Fruit fly (Drosophila melanogaster) whole organism, pupa: ENCODE measurements around the gene CG32152.
A peak's percentile ranks its signal among the peaks of the same experiment; 100 is the strongest.

Experiments used
- CG10348 ChIP-seq: fragments of 200-800 bp; sonication (Bioruptor generic); IDR thresholded peaks from 2 replicates; pipeline ENCODE4 v1.3.6; 2022; ENCODE audit warnings: missing biosample characterization, missing genetic modification characterization
- CG12605 ChIP-seq: fragments of 200-800 bp; sonication (Bioruptor generic); IDR thresholded peaks from 2 replicates; pipeline ENCODE4 v1.3.6; 2022; ENCODE audit warnings: missing biosample characterization, missing genetic modification characterization
- CG13204 ChIP-seq: fragments of 200-800 bp; sonication (Bioruptor generic); optimal IDR thresholded peaks from 2 replicates; lab custom pipeline; 2018; ENCODE audit warnings: missing biosample characterization, mild to moderate bottlenecking, missing genetic modification characterization, moderate library complexity
- CG14655 ChIP-seq: fragments of 200-800 bp; sonication (Bioruptor generic); optimal IDR thresholded peaks from 3 replicates; lab custom pipeline; 2017; ENCODE audit warnings: mild to moderate bottlenecking, missing biosample characterization, missing genetic modification reagents, missing genetic modification characterization
- CG15710 ChIP-seq: fragments of 200-800 bp; sonication (Bioruptor generic); optimal IDR thresholded peaks from 2 replicates; lab custom pipeline; 2018; ENCODE audit warnings: missing biosample characterization, mild to moderate bottlenecking, missing genetic modification characterization, moderate library complexity
- CG17806 ChIP-seq: fragments of 200-800 bp; sonication (Bioruptor generic); optimal IDR thresholded peaks from 2 replicates; lab custom pipeline; 2018; ENCODE audit warnings: missing biosample characterization, mild to moderate bottlenecking, missing genetic modification characterization, moderate library complexity
- CG32121 ChIP-seq: fragments of 200-800 bp; sonication (Bioruptor generic); IDR thresholded peaks from 2 replicates; pipeline ENCODE4 v1.3.6; 2022; ENCODE audit warnings: missing biosample characterization, missing genetic modification characterization
- CG34367 ChIP-seq: fragments of 200-800 bp; sonication (Bioruptor generic); optimal IDR thresholded peaks from 2 replicates; lab custom pipeline; 2018; ENCODE audit warnings: missing biosample characterization, mild to moderate bottlenecking, missing genetic modification characterization
- CG4496 ChIP-seq: fragments of 200-800 bp; sonication (Bioruptor generic); IDR thresholded peaks from 3 replicates; pipeline ENCODE4 v1.3.6; 2022; ENCODE audit warnings: missing biosample characterization, missing genetic modification characterization
- CG8159 ChIP-seq: fragments of 200-800 bp; sonication (Bioruptor generic); optimal IDR thresholded peaks from 3 replicates; lab custom pipeline; 2018; ENCODE audit warnings: missing biosample characterization, mild to moderate bottlenecking, missing genetic modification characterization, moderate library complexity
- CG8301 ChIP-seq: fragments of 200-800 bp; sonication (Bioruptor generic); optimal IDR thresholded peaks from 2 replicates; lab custom pipeline; 2018; ENCODE audit warnings: missing biosample characterization, mild to moderate bottlenecking, missing genetic modification characterization
- CG9948 ChIP-seq: fragments of 200-800 bp; sonication (Bioruptor generic); optimal IDR thresholded peaks from 2 replicates; lab custom pipeline; 2018; ENCODE audit warnings: missing biosample characterization, mild to moderate bottlenecking, missing genetic modification characterization, moderate library complexity
- D1 ChIP-seq: fragments of 200-800 bp; sonication (Bioruptor generic); optimal IDR thresholded peaks from 2 replicates; lab custom pipeline; 2018; ENCODE audit warnings: missing biosample characterization, mild to moderate bottlenecking, missing genetic modification characterization, moderate library complexity
- EcR ChIP-seq: fragments of 200-800 bp; sonication (Bioruptor generic); optimal IDR thresholded peaks from 3 replicates; lab custom pipeline; 2019; ENCODE audit warnings: missing biosample characterization, missing genetic modification characterization, mild to moderate bottlenecking, moderate library complexity, missing genetic modification reagents
- Ets98B ChIP-seq: fragments of 200-800 bp; sonication (Bioruptor generic); IDR thresholded peaks from 2 replicates; pipeline ENCODE4 v1.3.6; 2022; ENCODE audit warnings: missing biosample characterization, missing genetic modification characterization
- Pif1A ChIP-seq: fragments of 200-800 bp; sonication (Bioruptor generic); optimal IDR thresholded peaks from 3 replicates; lab custom pipeline; 2016; ENCODE audit warnings: missing biosample characterization, missing genetic modification characterization
- Pif1B ChIP-seq: fragments of 200-800 bp; sonication (Bioruptor generic); optimal IDR thresholded peaks from 3 replicates; lab custom pipeline; 2016; ENCODE audit warnings: missing biosample characterization, missing genetic modification characterization
- Snoo ChIP-seq: fragments of 200-800 bp; sonication (Bioruptor generic); optimal IDR thresholded peaks from 3 replicates; lab custom pipeline; 2017; ENCODE audit warnings: missing biosample characterization, mild to moderate bottlenecking, missing genetic modification characterization, inconsistent platforms
- fd96Ca ChIP-seq: fragments of 200-800 bp; sonication (Bioruptor generic); IDR thresholded peaks from 3 replicates; pipeline ENCODE4 v1.3.6; 2022; ENCODE audit warnings: missing biosample characterization, missing genetic modification characterization
- gl ChIP-seq: fragments of 200-800 bp; sonication (Bioruptor generic); optimal IDR thresholded peaks from 2 replicates; lab custom pipeline; 2018; ENCODE audit warnings: missing biosample characterization, mild to moderate bottlenecking, missing genetic modification characterization
- rn ChIP-seq: fragments of 200-800 bp; sonication (Bioruptor generic); IDR thresholded peaks from 2 replicates; pipeline ENCODE4 v1.3.6; 2022; ENCODE audit warnings: missing biosample characterization, missing genetic modification characterization

The CG32152 gene

dm6 chr3L:16158322-16158721, 14.5 kb upstream of the CG32152 start:
- TF ChIP-seq rn (GFP tag; lab: Robert Waterston, UW) (no peak), CG34367 (tag; lab: Kevin White, UChicago) (no peak), CG32121 (GFP tag; lab: Robert Waterston, UW) (no peak; the same call in 1 of the 2 replicates), CG8159 (tag; lab: Kevin White, UChicago) (no peak), EcR (GFP tag; lab: Kevin White, UChicago) (peak; percentile 71), Ets98B (GFP tag; lab: Robert Waterston, UW) (peak; percentile 29; the same call in 1 of the 2 replicates), CG13204 (GFP tag; lab: Kevin White, UChicago) (no peak), Snoo (tag; lab: Kevin White, UChicago) (no peak)

dm6 chr3L:16157251-16158190, 13.7 kb upstream of the CG32152 start:
- TF ChIP-seq CG14655 (GFP tag; lab: Kevin White, UChicago) (peak; percentile 69), CG8301 (peak; percentile 71), CG34367 (tag; lab: Kevin White, UChicago) (peak; percentile 9), rn (GFP tag; lab: Robert Waterston, UW) (0 out of 2 replicates have a peak, but pooled peaks have one; percentile 22), CG4496 (peak; percentile 47; the same call in 2 of the 3 replicates), D1 (tag; lab: Kevin White, UChicago) (peak; percentile 32), CG9948 (peak; percentile 61), Pif1A (GFP tag; lab: Kevin White, UChicago) (peak; percentile 69), Pif1B (GFP tag; lab: Kevin White, UChicago) (peak; percentile 43), CG8159 (tag; lab: Kevin White, UChicago) (peak; percentile 57), gl (tag; lab: Kevin White, UChicago) (no peak), Ets98B (GFP tag; lab: Robert Waterston, UW) (no peak), CG17806 (tag; lab: Kevin White, UChicago) (peak; percentile 50), CG13204 (GFP tag; lab: Kevin White, UChicago) (no peak), EcR (GFP tag; lab: Kevin White, UChicago) (no peak), CG10348 (GFP tag; lab: Robert Waterston, UW) (no peak), fd96Ca (GFP tag; lab: Robert Waterston, UW) (no peak), CG15710 (tag; lab: Kevin White, UChicago) (peak; percentile 31), CG32121 (GFP tag; lab: Robert Waterston, UW) (no peak)
- TF ChIP-seq, all 21 proteins: peak for 12

dm6 chr3L:16156788-16157208, 13.0 kb upstream of the CG32152 start:
- TF ChIP-seq CG13204 (GFP tag; lab: Kevin White, UChicago) = no peak
- peak; percentile 37; the same call in 1 of the 3 replicates for TF ChIP-seq CG4496
- peak; percentile 52; the same call in 1 of the 2 replicates for TF ChIP-seq Ets98B (GFP tag; lab: Robert Waterston, UW)

DNA sequence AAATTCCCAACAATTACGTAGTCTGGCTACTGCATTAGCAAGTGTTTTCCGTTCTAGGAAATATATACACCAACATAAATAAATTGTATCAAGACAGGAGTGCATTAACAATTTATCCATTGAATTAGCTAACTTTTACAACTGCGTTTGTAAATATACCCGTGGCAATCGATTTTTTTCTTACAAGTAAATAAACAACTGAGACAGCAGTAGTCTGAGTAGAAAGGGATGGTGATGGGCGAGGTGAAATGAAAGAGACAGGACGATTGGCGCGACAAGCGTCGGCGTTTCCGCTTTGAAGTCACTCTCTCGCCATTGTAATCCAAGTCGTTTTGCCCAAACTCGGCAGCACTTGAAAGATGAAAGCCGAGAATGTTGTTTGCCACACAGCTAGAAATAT, 11.7 kb upstream of the CG32152 start:
- TF ChIP-seq rn (GFP tag; lab: Robert Waterston, UW) (no peak), Pif1B (GFP tag; lab: Kevin White, UChicago) (no peak), CG4496 (0 out of 3 replicates have a peak, but pooled peaks have one; percentile 46), Ets98B (GFP tag; lab: Robert Waterston, UW) (no peak), CG32121 (GFP tag; lab: Robert Waterston, UW) (no peak)

- TF ChIP-seq CG8301 = no peak
- no peak for TF ChIP-seq D1 (tag; lab: Kevin White, UChicago)
- TF ChIP-seq CG10348 (GFP tag; lab: Robert Waterston, UW) = no peak
- TF ChIP-seq CG17806 (tag; lab: Kevin White, UChicago) = no peak
- no peak for TF ChIP-seq rn (GFP tag; lab: Robert Waterston, UW)
- no peak for TF ChIP-seq Pif1B (GFP tag; lab: Kevin White, UChicago)
- no peak for TF ChIP-seq CG14655 (GFP tag; lab: Kevin White, UChicago)
- 0 out of 3 replicates have a peak, but pooled peaks have one; percentile 8 for TF ChIP-seq CG4496
- no peak for TF ChIP-seq Pif1A (GFP tag; lab: Kevin White, UChicago)
- no peak for TF ChIP-seq fd96Ca (GFP tag; lab: Robert Waterston, UW)
- no peak for TF ChIP-seq CG32121 (GFP tag; lab: Robert Waterston, UW)
- peak; percentile 3 for TF ChIP-seq EcR (GFP tag; lab: Kevin White, UChicago)
- TF ChIP-seq Snoo (tag; lab: Kevin White, UChicago) = no peak
- no peak for TF ChIP-seq Ets98B (GFP tag; lab: Robert Waterston, UW)
- TF ChIP-seq CG13204 (GFP tag; lab: Kevin White, UChicago) = no peak
- TF ChIP-seq CG8159 (tag; lab: Kevin White, UChicago) = no peak
- TF ChIP-seq gl (tag; lab: Kevin White, UChicago) = no peak
- no peak for TF ChIP-seq CG12605
- TF ChIP-seq, all 21 proteins: peak for 2
Measured at dm6 chr3L:16153650-16154049, 9.8 kb upstream of the CG32152 start.

- TF ChIP-seq CG14655 (GFP tag; lab: Kevin White, UChicago) = peak; percentile 34
- peak; percentile 64 for TF ChIP-seq CG32121 (GFP tag; lab: Robert Waterston, UW)
- TF ChIP-seq rn (GFP tag; lab: Robert Waterston, UW) = 0 out of 2 replicates have a peak, but pooled peaks have one; percentile 23
- TF ChIP-seq Ets98B (GFP tag; lab: Robert Waterston, UW) = peak; percentile 56
- TF ChIP-seq CG8159 (tag; lab: Kevin White, UChicago) = peak; percentile 6
- no peak for TF ChIP-seq Snoo (tag; lab: Kevin White, UChicago)
- TF ChIP-seq Pif1B (GFP tag; lab: Kevin White, UChicago) = peak; percentile 55
- peak; percentile 62 for TF ChIP-seq Pif1A (GFP tag; lab: Kevin White, UChicago)
- no peak for TF ChIP-seq fd96Ca (GFP tag; lab: Robert Waterston, UW)
- no peak for TF ChIP-seq CG34367 (tag; lab: Kevin White, UChicago)
- TF ChIP-seq CG13204 (GFP tag; lab: Kevin White, UChicago) = peak; percentile 43
- TF ChIP-seq gl (tag; lab: Kevin White, UChicago) = peak; percentile 46
- TF ChIP-seq CG4496 = peak; percentile 74
- TF ChIP-seq CG15710 (tag; lab: Kevin White, UChicago) = peak; percentile 24
- TF ChIP-seq CG12605 = no peak; the same call in none of the 2 replicates
- no peak for TF ChIP-seq CG8301
Measured at dm6 chr3L:16153089-16153488, 9.3 kb upstream of the CG32152 start.
